Fruit fly (Drosophila melanogaster): ENCODE data around the gene Fad2.

The Fad2 gene

dm6 chr3L:11009000-11009794 lies 14.1 kb upstream of the Fad2 start, which contains the start of gene klu (continued):
- TF ChIP-seq az2 (GFP tag; optimal IDR thresholded peaks at IDR 0.05) (no peak), CG4360 (GFP tag; IDR thresholded peaks at IDR 0.05) (no peak), gcm (GFP tag; optimal IDR thresholded peaks at IDR 0.05) (no peak), row (GFP tag; IDR thresholded peaks at IDR 0.05) (no peak), peb (GFP tag; IDR thresholded peaks at IDR 0.05) (no peak), jumu (GFP tag; optimal IDR thresholded peaks at IDR 0.05) (no peak), CG3407 (GFP tag; optimal IDR thresholded peaks at IDR 0.05) (no peak), grn (GFP tag; optimal IDR thresholded peaks at IDR 0.05) (peak; percentile 36), wek (GFP tag; optimal IDR thresholded peaks at IDR 0.05) (no peak), grau (tag; optimal IDR thresholded peaks at IDR 0.05) (no peak), CG4404 (GFP tag; IDR thresholded peaks at IDR 0.05) (no peak), lilli (GFP tag; optimal IDR thresholded peaks at IDR 0.05) (peak; percentile 1), bab2 (GFP tag; optimal IDR thresholded peaks at IDR 0.05) (no peak), CG2712 (tag; optimal IDR thresholded peaks at IDR 0.05) (peak; percentile 8), klu (GFP tag; IDR thresholded peaks at IDR 0.05) (peak; percentile 51), ac (GFP tag; optimal IDR thresholded peaks at IDR 0.05) (no peak), amos (GFP tag; IDR thresholded peaks at IDR 0.05; ENCODE audit: partially characterized antibody) (peak; percentile 23; the same call in 1 of the 2 replicates), otp (GFP tag; IDR thresholded peaks at IDR 0.05) (no peak), tll (GFP tag; optimal IDR thresholded peaks at IDR 0.05) (peak in 1 of 2 experiments; percentile 73), pfk (GFP tag; optimal IDR thresholded peaks at IDR 0.05) (no peak), CG7963 (GFP tag; IDR thresholded peaks at IDR 0.05; ENCODE audit: partially characterized antibody) (no peak), ci (GFP tag; IDR thresholded peaks at IDR 0.05) (0 out of 3 replicates have a peak, but pooled peaks have one; percentile 13), Camta (GFP tag; optimal IDR thresholded peaks at IDR 0.05) (no peak), CG17359 (tag; optimal IDR thresholded peaks at IDR 0.05) (peak; percentile 21), Ravus (GFP tag; IDR thresholded peaks at IDR 0.05) (peak; percentile 55), dan (GFP tag; IDR thresholded peaks at IDR 0.05) (no peak), CG3838 (GFP tag; optimal IDR thresholded peaks at IDR 0.05) (no peak), ssp (GFP tag; IDR thresholded peaks at IDR 0.05) (no peak), unpg (GFP tag; optimal IDR thresholded peaks at IDR 0.05) (no peak), CG32767 (GFP tag; IDR thresholded peaks at IDR 0.05) (no peak), CG12155 (GFP tag; optimal IDR thresholded peaks at IDR 0.05) (no peak), oc (tag; optimal IDR thresholded peaks at IDR 0.05) (peak; percentile 27), CG34376 (GFP tag; optimal IDR thresholded peaks at IDR 0.05) (peak; percentile 31), CG4328 (GFP tag; optimal IDR thresholded peaks at IDR 0.05) (no peak), lola (GFP tag; optimal IDR thresholded peaks at IDR 0.05) (peak in 1 of 3 experiments; percentile 36), run (tag; optimal IDR thresholded peaks at IDR 0.05) (no peak), crol (GFP tag; IDR thresholded peaks at IDR 0.05) (peak; percentile 70), CG13296 (GFP tag; optimal IDR thresholded peaks at IDR 0.05) (no peak), ato (GFP tag; IDR thresholded peaks at IDR 0.05; ENCODE audit: partially characterized antibody) (no peak), CG14860 (GFP tag; IDR thresholded peaks at IDR 0.05; ENCODE audit: partially characterized antibody) (no peak), ap (GFP tag; IDR thresholded peaks at IDR 0.05) (no peak), CG10565 (GFP tag; optimal IDR thresholded peaks at IDR 0.05) (no peak), corto (GFP tag; optimal IDR thresholded peaks at IDR 0.05) (no peak), CG11504 (tag; optimal IDR thresholded peaks at IDR 0.05) (peak; percentile 39), Fer1 (GFP tag; optimal IDR thresholded peaks at IDR 0.05) (no peak), CG11456 (GFP tag; IDR thresholded peaks at IDR 0.05) (no peak), CG17328 (GFP tag; IDR thresholded peaks at IDR 0.05) (0 out of 2 replicates have a peak, but pooled peaks have one; percentile 26), salm (tag; optimal IDR thresholded peaks at IDR 0.05) (no peak), CG2199 (GFP tag; IDR thresholded peaks at IDR 0.05) (0 out of 3 replicates have a peak, but pooled peaks have one; percentile 36)
